Worm (Caenorhabditis elegans): Measurements from ENCODE around the gene ttr-12.

- TF ChIP-seq hnd-1 (tag; optimal IDR thresholded peaks at IDR 0.05) (no peak), B0310.2 (tag; optimal IDR thresholded peaks at IDR 0.05) (no peak), ama-1 (optimal IDR thresholded peaks at IDR 0.05) (no peak), ceh-13 (GFP tag; optimal IDR thresholded peaks at IDR 0.05) (no peak), flt-1 (GFP tag; IDR thresholded peaks at IDR 0.05) (no peak), hmbx-1 (tag; optimal IDR thresholded peaks at IDR 0.05) (no peak)
Observed at ce11 chrV:20639294-20639693, 30.7 kb upstream of the ttr-12 start, which contains the start of gene srxa-14.

Measured in whole organism, early embryonic.